Worm (Caenorhabditis elegans): ENCODE measurements around the gene fbxa-214.

ce11 chrV:6099634-6100033 lies 29.8 kb upstream of the fbxa-214 start:
- TF ChIP-seq hsf-1 (GFP tag; IDR thresholded peaks at IDR 0.05) (no peak), nfyb-1 (GFP tag; IDR thresholded peaks at IDR 0.05) (no peak), rec-8 (tag; optimal IDR thresholded peaks at IDR 0.05) (no peak), ama-1 (optimal IDR thresholded peaks at IDR 0.05) (no peak), ama-1 (GFP tag; optimal IDR thresholded peaks at IDR 0.05) (no peak), atf-7 (tag; optimal IDR thresholded peaks at IDR 0.05) (no peak)
